Worm (Caenorhabditis elegans): ENCODE data around the gene F22H10.6.
A peak's percentile ranks its signal among the peaks of the same experiment; 100 is the strongest.

F22H10.6 gene

ce11 chrX:16655283-16655682 lies 35.9 kb downstream of the F22H10.6 start:
- no peak for TF ChIP-seq ztf-11 (tag; optimal IDR thresholded peaks at IDR 0.05)
- no peak for TF ChIP-seq lin-15B (tag; optimal IDR thresholded peaks at IDR 0.05)
- peak; percentile 29 for TF ChIP-seq lin-39 (tag; optimal IDR thresholded peaks at IDR 0.05)
- no peak for TF ChIP-seq nhr-11 (tag; optimal IDR thresholded peaks at IDR 0.05)
- TF ChIP-seq skn-1 (tag; optimal IDR thresholded peaks at IDR 0.05) = no peak
- TF ChIP-seq nhr-43 (tag; optimal IDR thresholded peaks at IDR 0.05; ENCODE audit: poor library complexity, severe bottlenecking) = no peak

- no peak for TF ChIP-seq skn-1 (tag; optimal IDR thresholded peaks at IDR 0.05)
- TF ChIP-seq egl-5 (tag; optimal IDR thresholded peaks at IDR 0.05) = no peak
- no peak for TF ChIP-seq ztf-4 (tag; optimal IDR thresholded peaks at IDR 0.05)
- no peak for TF ChIP-seq tbx-2 (tag; optimal IDR thresholded peaks at IDR 0.05)
- no peak for TF ChIP-seq eor-1 (tag; optimal IDR thresholded peaks at IDR 0.05)
- no peak for TF ChIP-seq nhr-11 (tag; optimal IDR thresholded peaks at IDR 0.05)
- TF ChIP-seq ZK546.5 (tag; optimal IDR thresholded peaks at IDR 0.05) = no peak
- TF ChIP-seq nhr-77 (tag; optimal IDR thresholded peaks at IDR 0.05) = no peak
Measured at ce11 chrX:16650600-16650999, 40.5 kb downstream of the F22H10.6 start.

- TF ChIP-seq ZK546.5 (tag; optimal IDR thresholded peaks at IDR 0.05) (no peak), ceh-28 (tag; optimal IDR thresholded peaks at IDR 0.05) (no peak), ztf-4 (tag; optimal IDR thresholded peaks at IDR 0.05) (no peak), nhr-67 (tag; optimal IDR thresholded peaks at IDR 0.05) (no peak), aly-2 (tag; optimal IDR thresholded peaks at IDR 0.05) (no peak), mml-1 (tag; optimal IDR thresholded peaks at IDR 0.05) (no peak), lin-15B (tag; optimal IDR thresholded peaks at IDR 0.05) (no peak), ceh-16 (tag; optimal IDR thresholded peaks at IDR 0.05) (no peak), egl-5 (tag; optimal IDR thresholded peaks at IDR 0.05) (no peak), elt-2 (tag; optimal IDR thresholded peaks at IDR 0.05) (no peak), nhr-76 (tag; optimal IDR thresholded peaks at IDR 0.05) (no peak), nhr-237 (tag; optimal IDR thresholded peaks at IDR 0.05) (no peak), unc-39 (tag; optimal IDR thresholded peaks at IDR 0.05) (no peak), ceh-9 (tag; optimal IDR thresholded peaks at IDR 0.05) (no peak), fos-1 (tag; optimal IDR thresholded peaks at IDR 0.05) (no peak), daf-12 (tag; optimal IDR thresholded peaks at IDR 0.05) (no peak), eor-1 (tag; optimal IDR thresholded peaks at IDR 0.05) (no peak), nhr-43 (tag; optimal IDR thresholded peaks at IDR 0.05; ENCODE audit: poor library complexity, severe bottlenecking) (no peak)
Measured at ce11 chrX:16648773-16649172, 42.4 kb downstream of the F22H10.6 start.

- TF ChIP-seq unc-62 (GFP tag; optimal IDR thresholded peaks at IDR 0.05) (no peak), mdl-1 (tag; optimal IDR thresholded peaks at IDR 0.05) (no peak), nhr-23 (tag; optimal IDR thresholded peaks at IDR 0.05) (peak; percentile 45), fkh-10 (GFP tag; optimal IDR thresholded peaks at IDR 0.05) (no peak), fkh-2 (tag; optimal IDR thresholded peaks at IDR 0.05) (no peak), jun-1 (tag; optimal IDR thresholded peaks at IDR 0.05) (no peak), nhr-77 (tag; optimal IDR thresholded peaks at IDR 0.05) (no peak), pha-4 (tag; optimal IDR thresholded peaks at IDR 0.05) (no peak)
Measured at ce11 chrX:16647222-16647621, 43.9 kb downstream of the F22H10.6 start.

- TF ChIP-seq elt-2 (tag; optimal IDR thresholded peaks at IDR 0.05) = peak; percentile 74
- no peak for TF ChIP-seq hmg-11 (tag; optimal IDR thresholded peaks at IDR 0.05)
Measured at ce11 chrX:16644889-16645288, 46.2 kb downstream of the F22H10.6 start.

- TF ChIP-seq elt-2 (tag; optimal IDR thresholded peaks at IDR 0.05) (no peak), ztf-4 (tag; optimal IDR thresholded peaks at IDR 0.05) (no peak), nhr-76 (tag; optimal IDR thresholded peaks at IDR 0.05) (no peak)
Measured at ce11 chrX:16643246-16643645, 47.9 kb downstream of the F22H10.6 start.

ce11 chrX:16641678-16642077 lies 49.5 kb downstream of the F22H10.6 start:
- TF ChIP-seq nhr-237 (tag; optimal IDR thresholded peaks at IDR 0.05) (no peak), hmg-11 (tag; optimal IDR thresholded peaks at IDR 0.05) (no peak), nfya-1 (tag; optimal IDR thresholded peaks at IDR 0.05; ENCODE audit: insufficient read depth) (no peak), ceh-9 (tag; optimal IDR thresholded peaks at IDR 0.05) (no peak), nhr-77 (tag; optimal IDR thresholded peaks at IDR 0.05) (no peak), ZK546.5 (tag; optimal IDR thresholded peaks at IDR 0.05) (no peak)

Data from whole organism, L3 larva.